Fruit fly (Drosophila melanogaster): ENCODE measurements around the gene Atg16.

The Atg16 gene

DNA sequence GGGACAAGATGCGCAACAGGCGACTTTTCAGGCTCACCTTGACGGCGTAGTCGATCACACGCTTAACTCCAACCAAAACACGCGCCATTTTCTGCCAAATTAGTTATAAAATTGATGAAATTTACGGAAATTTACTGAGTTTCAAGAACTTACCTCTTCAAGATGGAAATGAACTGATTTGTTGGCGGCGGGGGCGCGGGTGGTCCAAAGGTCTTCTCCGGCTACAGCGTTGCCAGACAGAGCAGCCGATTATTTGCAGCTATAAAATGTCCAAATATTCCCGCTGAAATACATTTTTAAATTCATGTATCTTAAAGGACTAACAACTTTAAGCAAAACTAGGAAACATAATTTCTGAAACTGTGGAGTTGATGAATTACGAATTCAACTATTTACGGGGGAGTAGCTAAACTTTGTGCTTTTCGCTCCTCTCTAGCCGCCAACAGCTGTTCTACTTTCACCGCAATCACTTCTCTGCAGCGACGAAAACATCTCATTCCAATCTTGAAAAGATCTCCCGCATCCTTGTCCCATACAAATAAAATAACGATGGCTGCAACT is 32.1 kb downstream of the Atg16 start, which contains the start of the genes Etfb and CG7789 (continued):
- TF ChIP-seq sisA (GFP tag; IDR thresholded peaks at IDR 0.05) = peak; percentile 78
- TF ChIP-seq fd96Cb (tag; optimal IDR thresholded peaks at IDR 0.05) = no peak
- peak; percentile 93 for TF ChIP-seq CG34422 (GFP tag; IDR thresholded peaks at IDR 0.05)
- TF ChIP-seq Meics (GFP tag; optimal IDR thresholded peaks at IDR 0.05) = no peak
- TF ChIP-seq Oli (tag; optimal IDR thresholded peaks at IDR 0.05) = peak; percentile 62
- TF ChIP-seq CG7987 (GFP tag; optimal IDR thresholded peaks at IDR 0.05) = no peak
- TF ChIP-seq zen (tag; optimal IDR thresholded peaks at IDR 0.05) = no peak
- TF ChIP-seq tin (GFP tag; optimal IDR thresholded peaks at IDR 0.05) = peak; percentile 68
- TF ChIP-seq slp2 (GFP tag; optimal IDR thresholded peaks at IDR 0.05) = no peak
- TF ChIP-seq CG4854 (GFP tag; optimal IDR thresholded peaks at IDR 0.05) = peak; percentile 24
- peak; percentile 76 for TF ChIP-seq Ets97D (GFP tag; optimal IDR thresholded peaks at IDR 0.05)
- peak; percentile 88 for TF ChIP-seq pho (GFP tag; optimal IDR thresholded peaks at IDR 0.05)
- TF ChIP-seq nerfin-2 (GFP tag; IDR thresholded peaks at IDR 0.05; ENCODE audit: partially characterized antibody) = peak; percentile 53; the same call in 1 of the 2 replicates
- peak; percentile 25 for TF ChIP-seq Lhr (GFP tag; optimal IDR thresholded peaks at IDR 0.05)
- TF ChIP-seq CG6813 (GFP tag; optimal IDR thresholded peaks at IDR 0.05) = no peak
- TF ChIP-seq chm (GFP tag; IDR thresholded peaks at IDR 0.05) = peak; percentile 69
- TF ChIP-seq CG7556 (GFP tag; optimal IDR thresholded peaks at IDR 0.05) = no peak
- peak; percentile 77 for TF ChIP-seq CG31224 (GFP tag; IDR thresholded peaks at IDR 0.05)
- TF ChIP-seq CG4404 (GFP tag; IDR thresholded peaks at IDR 0.05) = peak; percentile 70
- peak; percentile 91 for TF ChIP-seq CG2116 (GFP tag; optimal IDR thresholded peaks at IDR 0.05)
- TF ChIP-seq CG11560 (tag; IDR thresholded peaks at IDR 0.05) = peak; percentile 35; the same call in 1 of the 3 replicates
- no peak for TF ChIP-seq CG31441 (GFP tag; IDR thresholded peaks at IDR 0.05)
- TF ChIP-seq Dip2 (GFP tag; IDR thresholded peaks at IDR 0.05) = peak; percentile 29; the same call in 1 of the 2 replicates
- TF ChIP-seq fu2 (GFP tag; optimal IDR thresholded peaks at IDR 0.05) = peak; percentile 71
- peak; percentile 90 for TF ChIP-seq slbo (GFP tag; IDR thresholded peaks at IDR 0.05)
- TF ChIP-seq sima (GFP tag; optimal IDR thresholded peaks at IDR 0.05) = peak; percentile 57
- no peak for TF ChIP-seq ash1 (GFP tag; optimal IDR thresholded peaks at IDR 0.05)
- no peak for TF ChIP-seq sug (tag; optimal IDR thresholded peaks at IDR 0.05)
- peak; percentile 61; the same call in 2 of the 3 replicates for TF ChIP-seq Mrtf (GFP tag; IDR thresholded peaks at IDR 0.05)
- no peak for TF ChIP-seq h (optimal IDR thresholded peaks at IDR 0.05)
- TF ChIP-seq jing (GFP tag; optimal IDR thresholded peaks at IDR 0.05) = no peak
- TF ChIP-seq cad (GFP tag; optimal IDR thresholded peaks at IDR 0.05) = no peak
- peak; percentile 78 to 87 for TF ChIP-seq Pdp1 (GFP tag; optimal IDR thresholded peaks at IDR 0.05)
- TF ChIP-seq pfk (GFP tag; optimal IDR thresholded peaks at IDR 0.05) = no peak
- TF ChIP-seq Rx (GFP tag; IDR thresholded peaks at IDR 0.05) = peak; percentile 48; the same call in 1 of the 2 replicates
- TF ChIP-seq lov (optimal IDR thresholded peaks at IDR 0.05) = no peak
- 0 out of 3 replicates have a peak, but pooled peaks have one; percentile 16 for TF ChIP-seq lov (GFP tag; IDR thresholded peaks at IDR 0.05)
- peak; percentile 73 for TF ChIP-seq CG33213 (GFP tag; optimal IDR thresholded peaks at IDR 0.05)
- TF ChIP-seq ap (GFP tag; IDR thresholded peaks at IDR 0.05) = peak; percentile 57
- TF ChIP-seq dmrt11E (tag; optimal IDR thresholded peaks at IDR 0.05) = peak; percentile 53
- no peak for TF ChIP-seq usp (GFP tag; optimal IDR thresholded peaks at IDR 0.05)
- peak; percentile 72 for TF ChIP-seq CG18619 (GFP tag; optimal IDR thresholded peaks at IDR 0.05)
- TF ChIP-seq CG10147 (GFP tag; optimal IDR thresholded peaks at IDR 0.05) = no peak
- TF ChIP-seq CG12155 (GFP tag; optimal IDR thresholded peaks at IDR 0.05) = peak; percentile 69
- TF ChIP-seq hth (optimal IDR thresholded peaks at IDR 0.05) = no peak
- TF ChIP-seq crp (GFP tag; optimal IDR thresholded peaks at IDR 0.05) = peak; percentile 37 to 94
- no peak for TF ChIP-seq PHDP (tag; optimal IDR thresholded peaks at IDR 0.05)
- TF ChIP-seq CG34376 (GFP tag; optimal IDR thresholded peaks at IDR 0.05) = peak; percentile 80
- TF ChIP-seq CG8478 (optimal IDR thresholded peaks at IDR 0.05) = no peak
- peak; percentile 81 for TF ChIP-seq CG7372 (GFP tag; IDR thresholded peaks at IDR 0.05)
- no peak for TF ChIP-seq NC2α (GFP tag; optimal IDR thresholded peaks at IDR 0.05)
- TF ChIP-seq CG5953 (GFP tag; IDR thresholded peaks at IDR 0.05) = no peak

All from whole organism, embryonic.